Fruit fly (Drosophila melanogaster): ENCODE measurements around the gene SNF4Agamma.

SNF4Agamma gene

dm6 chr3R:21107907-21108591 lies 32.5 kb upstream of the SNF4Agamma start, which contains the start of the genes Sec15 and rtet:
TSS of gene Sec15 (minus strand) at chr3R:21107972.
TSS of gene rtet (plus strand) at chr3R:21108446.
- TF ChIP-seq rgr (GFP tag; optimal IDR thresholded peaks at IDR 0.05) (peak; percentile 74), Sp1 (GFP tag; optimal IDR thresholded peaks at IDR 0.05) (no peak), sv (GFP tag; optimal IDR thresholded peaks at IDR 0.05) (peak; percentile 46), GATAd (GFP tag; optimal IDR thresholded peaks at IDR 0.05) (no peak), foxo (GFP tag; optimal IDR thresholded peaks at IDR 0.05) (peak in 1 of 2 experiments; percentile 40), woc (GFP tag; optimal IDR thresholded peaks at IDR 0.05) (peak; percentile 41), dsf (GFP tag; optimal IDR thresholded peaks at IDR 0.05; ENCODE audit: borderline replicate concordance) (peak; percentile 21), psq (GFP tag; optimal IDR thresholded peaks at IDR 0.05) (peak; percentile 57), OdsH (GFP tag; optimal IDR thresholded peaks at IDR 0.05) (peak; percentile 40), Dif (GFP tag; optimal IDR thresholded peaks at IDR 0.05; ENCODE audit: partially characterized antibody) (peak; percentile 100), Hnf4 (GFP tag; optimal IDR thresholded peaks at IDR 0.05) (no peak), Vsx2 (GFP tag; optimal IDR thresholded peaks at IDR 0.05; ENCODE audit: partially characterized antibody) (peak; percentile 100), jim (GFP tag; optimal IDR thresholded peaks at IDR 0.05) (no peak), CG9705 (GFP tag; optimal IDR thresholded peaks at IDR 0.05) (peak; percentile 45), HLH106 (tag; optimal IDR thresholded peaks at IDR 0.05) (peak; percentile 37), dl (GFP tag; optimal IDR thresholded peaks at IDR 0.05; ENCODE audit: insufficient read depth in 1 of 2, partially characterized antibody in 2 of 2) (peak; percentile 72 to 98), ey (GFP tag; optimal IDR thresholded peaks at IDR 0.05) (peak; percentile 34)

- TF ChIP-seq jim (GFP tag; optimal IDR thresholded peaks at IDR 0.05) = no peak
Measured at dm6 chr3R:21109712-21110111, 30.8 kb upstream of the SNF4Agamma start.

- TF ChIP-seq GATAd (GFP tag; optimal IDR thresholded peaks at IDR 0.05) = no peak
- TF ChIP-seq CG9705 (GFP tag; optimal IDR thresholded peaks at IDR 0.05) = peak; percentile 63
- TF ChIP-seq ey (GFP tag; optimal IDR thresholded peaks at IDR 0.05) = peak; percentile 35
- peak; percentile 41 for TF ChIP-seq dsf (GFP tag; optimal IDR thresholded peaks at IDR 0.05; ENCODE audit: borderline replicate concordance)
- no peak for TF ChIP-seq lola (GFP tag; optimal IDR thresholded peaks at IDR 0.05)
- no peak for TF ChIP-seq CrebA (GFP tag; optimal IDR thresholded peaks at IDR 0.05; ENCODE audit: borderline replicate concordance)
- TF ChIP-seq rgr (GFP tag; optimal IDR thresholded peaks at IDR 0.05) = peak; percentile 63
- TF ChIP-seq psq (GFP tag; optimal IDR thresholded peaks at IDR 0.05) = peak; percentile 29
- TF ChIP-seq Hnf4 (GFP tag; optimal IDR thresholded peaks at IDR 0.05) = peak; percentile 58
- no peak for TF ChIP-seq dl (GFP tag; optimal IDR thresholded peaks at IDR 0.05; ENCODE audit: insufficient read depth in 1 of 2, partially characterized antibody in 2 of 2)
- TF ChIP-seq Jra (GFP tag; optimal IDR thresholded peaks at IDR 0.05) = peak; percentile 75
- TF ChIP-seq Abd-B (GFP tag; optimal IDR thresholded peaks at IDR 0.05) = no peak
- peak; percentile 56 for TF ChIP-seq Hr83 (GFP tag; optimal IDR thresholded peaks at IDR 0.05; ENCODE audit: poor library complexity, severe bottlenecking)
- peak; percentile 39 for TF ChIP-seq Sp1 (GFP tag; optimal IDR thresholded peaks at IDR 0.05)
- peak; percentile 42 for TF ChIP-seq fru (GFP tag; optimal IDR thresholded peaks at IDR 0.05)
- no peak for TF ChIP-seq sage (GFP tag; optimal IDR thresholded peaks at IDR 0.05)
- peak; percentile 81 for TF ChIP-seq woc (GFP tag; optimal IDR thresholded peaks at IDR 0.05)
- peak; percentile 37 for TF ChIP-seq br (GFP tag; optimal IDR thresholded peaks at IDR 0.05)
- peak; percentile 49 for TF ChIP-seq Myc (optimal IDR thresholded peaks at IDR 0.05)
- TF ChIP-seq tai (GFP tag; optimal IDR thresholded peaks at IDR 0.05) = no peak
- peak; percentile 44 for TF ChIP-seq OdsH (GFP tag; optimal IDR thresholded peaks at IDR 0.05)
- TF ChIP-seq foxo (GFP tag; optimal IDR thresholded peaks at IDR 0.05) = peak in 1 of 2 experiments; percentile 70
- TF ChIP-seq h (GFP tag; optimal IDR thresholded peaks at IDR 0.05) = peak; percentile 70
- no peak for TF ChIP-seq Vsx2 (GFP tag; optimal IDR thresholded peaks at IDR 0.05; ENCODE audit: partially characterized antibody)
- peak; percentile 61 for TF ChIP-seq HLH106 (tag; optimal IDR thresholded peaks at IDR 0.05)
- no peak for TF ChIP-seq N (GFP tag; optimal IDR thresholded peaks at IDR 0.05)
Measured at dm6 chr3R:21111046-21111480, 29.5 kb upstream of the SNF4Agamma start, which contains the start of gene Rab11. TSS of gene Rab11 (plus strand) at chr3R:21111408.

- TF ChIP-seq jim (GFP tag; optimal IDR thresholded peaks at IDR 0.05) = no peak
- no peak for TF ChIP-seq sv (GFP tag; optimal IDR thresholded peaks at IDR 0.05)
- TF ChIP-seq Dfd (GFP tag; optimal IDR thresholded peaks at IDR 0.05) = no peak
- TF ChIP-seq Hnf4 (GFP tag; optimal IDR thresholded peaks at IDR 0.05) = peak; percentile 19
- peak; percentile 55 for TF ChIP-seq HLH106 (tag; optimal IDR thresholded peaks at IDR 0.05)
- TF ChIP-seq Hr83 (GFP tag; optimal IDR thresholded peaks at IDR 0.05; ENCODE audit: poor library complexity, severe bottlenecking) = no peak
- TF ChIP-seq rgr (GFP tag; optimal IDR thresholded peaks at IDR 0.05) = peak; percentile 47
- TF ChIP-seq GATAd (GFP tag; optimal IDR thresholded peaks at IDR 0.05) = no peak
- no peak for TF ChIP-seq Hr78 (GFP tag; optimal IDR thresholded peaks at IDR 0.05)
- peak; percentile 59 for TF ChIP-seq OdsH (GFP tag; optimal IDR thresholded peaks at IDR 0.05)
- TF ChIP-seq Sp1 (GFP tag; optimal IDR thresholded peaks at IDR 0.05) = peak; percentile 41
- TF ChIP-seq Mio (GFP tag; optimal IDR thresholded peaks at IDR 0.05) = no peak
- peak; percentile 42 for TF ChIP-seq woc (GFP tag; optimal IDR thresholded peaks at IDR 0.05)
- peak; percentile 36 for TF ChIP-seq ey (GFP tag; optimal IDR thresholded peaks at IDR 0.05)
- TF ChIP-seq lola (GFP tag; optimal IDR thresholded peaks at IDR 0.05) = no peak
- TF ChIP-seq Dif (GFP tag; optimal IDR thresholded peaks at IDR 0.05; ENCODE audit: partially characterized antibody) = peak; percentile 54
- TF ChIP-seq h (GFP tag; optimal IDR thresholded peaks at IDR 0.05) = peak; percentile 51
- no peak for TF ChIP-seq Rel (GFP tag; optimal IDR thresholded peaks at IDR 0.05)
- peak; percentile 12 for TF ChIP-seq Rel (tag; optimal IDR thresholded peaks at IDR 0.05)
- no peak for TF ChIP-seq dmrt93B (GFP tag; optimal IDR thresholded peaks at IDR 0.05)
- TF ChIP-seq fru (GFP tag; optimal IDR thresholded peaks at IDR 0.05) = peak; percentile 25
- TF ChIP-seq foxo (GFP tag; optimal IDR thresholded peaks at IDR 0.05) = peak in 1 of 2 experiments; percentile 19
- no peak for TF ChIP-seq pan (optimal IDR thresholded peaks at IDR 0.05)
- no peak for TF ChIP-seq Abd-B (GFP tag; optimal IDR thresholded peaks at IDR 0.05)
- no peak for TF ChIP-seq Myc (optimal IDR thresholded peaks at IDR 0.05)
- no peak for TF ChIP-seq Jra (GFP tag; optimal IDR thresholded peaks at IDR 0.05)
Measured at dm6 chr3R:21111964-21112740, 28.4 kb upstream of the SNF4Agamma start.
